Worm (Caenorhabditis elegans) whole organism, L2 larva: ENCODE measurements around the gene C02E7.7.

Experiments used
- F13H6.1 ChIP-seq: sonication (generic microtip); optimal IDR thresholded peaks from 2 replicates; lab custom pipeline; 2016; ENCODE audit warnings: missing genetic modification characterization, missing compliant biosample characterization
- ceh-82 ChIP-seq: fragments of 150-350 bp; optimal IDR thresholded peaks from 2 replicates; lab custom pipeline; 2014; ENCODE audit warnings: missing biosample characterization, missing genetic modification characterization
- crh-2 ChIP-seq: sonication (generic microtip); optimal IDR thresholded peaks from 2 replicates; lab custom pipeline; 2017; ENCODE audit warnings: missing biosample characterization, missing genetic modification characterization
- egl-27 ChIP-seq: sonication (generic microtip); optimal IDR thresholded peaks from 3 replicates; lab custom pipeline; 2017; ENCODE audit warnings: missing biosample characterization, missing genetic modification reagents, missing genetic modification characterization
- mab-5 ChIP-seq: fragments of 150-350 bp; optimal IDR thresholded peaks from 2 replicates; lab custom pipeline; 2014; ENCODE audit warnings: missing biosample characterization, missing genetic modification characterization
- mdl-1 ChIP-seq, 2 experiments: fragments of 150-350 bp in 1 of 2; sonication (generic microtip) in 1 of 2; optimal IDR thresholded peaks; 2 replicates each; lab custom pipeline; 2017; ENCODE audit warnings: missing biosample characterization in 2 of 2, missing genetic modification characterization in 2 of 2
- nhr-11 ChIP-seq: fragments of 150-350 bp; optimal IDR thresholded peaks from 2 replicates; lab custom pipeline; 2014; ENCODE audit warnings: missing biosample characterization, missing genetic modification characterization
- nhr-12 ChIP-seq: fragments of 150-350 bp; optimal IDR thresholded peaks from 2 replicates; lab custom pipeline; 2014; ENCODE audit warnings: missing biosample characterization, missing genetic modification characterization
- snpc-4 ChIP-seq: fragments of 150-350 bp; optimal IDR thresholded peaks from 2 replicates; lab custom pipeline; 2014; ENCODE audit warnings: missing biosample characterization, missing genetic modification characterization
- unc-39 ChIP-seq: fragments of 150-350 bp; optimal IDR thresholded peaks from 2 replicates; lab custom pipeline; 2014; ENCODE audit warnings: missing biosample characterization, missing genetic modification characterization

DNA sequence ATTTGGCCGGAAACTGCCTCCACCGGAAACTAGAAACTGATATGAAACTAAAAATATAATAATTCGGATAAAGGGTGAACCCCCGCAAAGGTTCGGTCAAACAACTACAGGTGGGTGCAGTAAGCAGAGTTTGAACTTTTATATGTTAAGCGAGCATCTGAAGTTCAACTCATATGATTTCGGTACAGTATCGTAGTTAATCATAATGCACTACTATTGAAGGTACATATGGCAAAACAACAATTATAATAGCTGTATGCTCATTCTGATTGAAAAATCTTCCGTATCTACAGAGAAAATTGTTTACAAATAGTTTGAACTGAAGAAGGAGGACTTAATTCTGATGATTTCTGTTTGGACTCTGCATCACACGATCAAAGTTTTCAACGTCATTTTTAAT is 14.9 kb upstream of the C02E7.7 start:
- no peak for TF ChIP-seq ceh-82
- no peak for TF ChIP-seq unc-39 (tag; lab: Kevin White, UChicago)
- TF ChIP-seq snpc-4: no peak
- no peak for TF ChIP-seq crh-2 (tag; lab: Kevin White, UChicago)
- no peak for TF ChIP-seq F13H6.1 (tag; lab: Kevin White, UChicago)
- no peak for TF ChIP-seq nhr-11 (tag; lab: Kevin White, UChicago)
- TF ChIP-seq egl-27 (tag; lab: Kevin White, UChicago): no peak
- TF ChIP-seq nhr-12: no peak
- no peak for TF ChIP-seq mab-5 (tag; lab: Kevin White, UChicago)
- no peak for TF ChIP-seq mdl-1 (tag; optimal IDR thresholded peaks at IDR 0.05; lab: Kevin White, UChicago)
